Fruit fly (Drosophila melanogaster) whole organism, prepupa: ENCODE data around the gene Pp1-13C.

ENCODE experiments used
- CG10669 ChIP-seq: fragments of 200-800 bp; sonication (Bioruptor generic); optimal IDR thresholded peaks from 3 replicates; lab custom pipeline; 2018; ENCODE audit warnings: missing biosample characterization, mild to moderate bottlenecking, missing genetic modification characterization, moderate library complexity
- CG4318 ChIP-seq: fragments of 200-800 bp; sonication (Bioruptor generic); optimal IDR thresholded peaks from 3 replicates; lab custom pipeline; 2017; ENCODE audit warnings: missing biosample characterization, mild to moderate bottlenecking, missing genetic modification characterization
- Hr39 ChIP-seq: fragments of 200-800 bp; sonication (Bioruptor generic); optimal IDR thresholded peaks from 2 replicates; lab custom pipeline; 2016; ENCODE audit warnings: missing biosample characterization, missing genetic modification characterization
- OdsH ChIP-seq: fragments of 200-800 bp; sonication (Bioruptor generic); optimal IDR thresholded peaks from 3 replicates; lab custom pipeline; 2016; ENCODE audit warnings: missing biosample characterization, missing genetic modification characterization
- Sox15 ChIP-seq: fragments of 200-800 bp; sonication (Bioruptor generic); optimal IDR thresholded peaks from 3 replicates; lab custom pipeline; 2016; ENCODE audit warnings: missing biosample characterization, missing genetic modification characterization
- fd59A ChIP-seq: fragments of 200-800 bp; sonication (Bioruptor generic); optimal IDR thresholded peaks from 2 replicates; lab custom pipeline; 2017; ENCODE audit warnings: missing biosample characterization, mild to moderate bottlenecking, missing genetic modification characterization, missing genetic modification reagents
- fd85E ChIP-seq: fragments of 200-800 bp; sonication (Bioruptor generic); optimal IDR thresholded peaks from 3 replicates; lab custom pipeline; 2016; ENCODE audit warnings: missing biosample characterization, missing genetic modification characterization

DNA sequence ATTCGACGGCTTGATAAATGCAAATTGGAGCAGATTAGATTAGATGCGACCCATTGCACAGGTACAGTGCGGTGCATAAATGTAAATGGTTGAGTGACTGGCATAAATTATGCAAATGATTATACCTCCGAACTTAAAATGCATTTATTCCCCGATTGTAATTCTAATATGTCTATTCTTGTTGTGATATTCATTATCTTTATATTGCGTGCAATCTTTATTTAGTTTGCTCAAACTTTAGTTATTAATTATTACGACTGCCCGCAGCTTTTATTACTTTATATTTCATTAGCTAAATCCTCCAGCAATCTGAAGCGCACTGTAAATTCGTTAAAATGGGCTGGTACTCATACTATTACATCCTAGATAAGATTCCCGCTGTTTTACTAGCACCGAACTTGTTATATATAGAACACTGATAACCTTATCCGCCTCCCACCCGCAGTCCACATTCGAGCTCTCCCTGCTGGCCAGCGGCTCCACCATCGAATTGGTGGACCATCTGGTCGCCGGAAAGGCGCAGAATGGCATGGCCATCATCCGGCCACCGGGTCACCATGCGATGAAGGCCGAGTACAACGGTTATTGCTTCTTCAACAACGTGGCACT lies 24.9 kb downstream of the Pp1-13C start:
- no peak for TF ChIP-seq OdsH (GFP tag; lab: Kevin White, UChicago)
- no peak for TF ChIP-seq fd59A (GFP tag; lab: Kevin White, UChicago)
- TF ChIP-seq CG10669 (GFP tag; lab: Kevin White, UChicago): no peak
- no peak for TF ChIP-seq Sox15
- TF ChIP-seq CG4318 (GFP tag; lab: Kevin White, UChicago): no peak
- TF ChIP-seq Hr39 (GFP tag; lab: Kevin White, UChicago): peak; percentile 37
- TF ChIP-seq fd85E (GFP tag; lab: Kevin White, UChicago): no peak
